Worm (Caenorhabditis elegans): ENCODE measurements around the gene pfn-3.

pfn-3 gene

DNA sequence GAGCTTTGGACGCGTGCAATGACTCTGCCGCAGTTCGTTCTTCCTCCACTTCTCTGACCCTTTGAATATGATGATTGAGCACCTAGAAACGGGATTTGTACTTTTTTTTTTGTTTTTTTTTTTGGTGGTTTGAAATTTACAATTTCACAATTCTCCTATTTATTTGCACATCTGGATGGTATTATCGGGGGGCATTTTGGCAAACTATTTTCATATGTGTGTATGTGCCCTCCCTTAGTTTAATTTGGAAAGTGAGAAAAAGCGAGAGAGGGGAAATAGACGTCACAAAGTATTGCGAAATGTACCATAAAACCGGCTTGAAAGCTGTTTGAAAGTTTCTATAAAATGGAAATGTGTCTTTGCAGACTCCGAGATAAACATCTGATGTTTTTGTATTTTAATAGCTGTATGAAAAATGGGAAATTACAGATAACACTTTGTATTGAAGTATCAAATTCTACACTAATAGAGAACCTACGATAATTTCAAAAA is 6.0 kb upstream of the pfn-3 start:
- TF ChIP-seq dsc-1 (tag; optimal IDR thresholded peaks at IDR 0.05) (peak; percentile 97), skn-1 (tag; optimal IDR thresholded peaks at IDR 0.05) (peak; percentile 57), unc-98 (GFP tag; IDR thresholded peaks at IDR 0.05) (no peak), lin-14 (GFP tag; optimal IDR thresholded peaks at IDR 0.05) (peak; percentile 22), zip-4 (GFP tag; optimal IDR thresholded peaks at IDR 0.05) (peak; percentile 38), fkh-4 (tag; optimal IDR thresholded peaks at IDR 0.05; ENCODE audit: borderline replicate concordance) (peak; percentile 93), jun-1 (tag; optimal IDR thresholded peaks at IDR 0.05) (no peak), lsy-2 (tag; optimal IDR thresholded peaks at IDR 0.05) (peak in 1 of 2 experiments; percentile 8)

DNA sequence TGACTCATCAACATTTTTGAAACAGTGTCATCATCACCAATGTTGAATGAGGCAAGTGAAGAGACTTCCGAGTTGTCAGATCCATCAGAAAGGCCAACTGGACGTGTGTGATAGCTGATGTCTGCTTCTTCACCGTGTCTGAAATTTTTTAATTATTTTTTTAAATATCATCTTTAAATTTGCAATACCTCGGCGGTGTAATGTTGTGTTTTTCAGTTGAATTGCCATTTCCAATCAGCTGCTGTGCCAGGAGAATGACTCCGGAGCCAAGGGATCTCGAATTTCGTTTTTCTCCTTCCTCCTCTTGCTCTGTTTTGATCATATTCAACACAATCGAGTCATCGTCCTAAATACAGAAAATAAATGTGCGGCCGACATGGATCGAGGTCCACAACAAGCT is 4.6 kb upstream of the pfn-3 start:
- TF ChIP-seq ztf-4 (tag; optimal IDR thresholded peaks at IDR 0.05) (no peak), sox-4 (tag; optimal IDR thresholded peaks at IDR 0.05) (no peak), vab-15 (tag; optimal IDR thresholded peaks at IDR 0.05) (no peak), ets-5 (GFP tag; IDR thresholded peaks at IDR 0.05) (no peak), unc-30 (tag; optimal IDR thresholded peaks at IDR 0.05) (no peak), fkh-8 (tag; optimal IDR thresholded peaks at IDR 0.05) (no peak), tlp-1 (tag; optimal IDR thresholded peaks at IDR 0.05) (no peak), nhr-12 (tag; optimal IDR thresholded peaks at IDR 0.05) (no peak), nhr-237 (tag; optimal IDR thresholded peaks at IDR 0.05) (no peak), nhr-71 (tag; optimal IDR thresholded peaks at IDR 0.05) (no peak), Y116A8C.19 (tag; optimal IDR thresholded peaks at IDR 0.05; ENCODE audit: borderline replicate concordance) (no peak)

DNA sequence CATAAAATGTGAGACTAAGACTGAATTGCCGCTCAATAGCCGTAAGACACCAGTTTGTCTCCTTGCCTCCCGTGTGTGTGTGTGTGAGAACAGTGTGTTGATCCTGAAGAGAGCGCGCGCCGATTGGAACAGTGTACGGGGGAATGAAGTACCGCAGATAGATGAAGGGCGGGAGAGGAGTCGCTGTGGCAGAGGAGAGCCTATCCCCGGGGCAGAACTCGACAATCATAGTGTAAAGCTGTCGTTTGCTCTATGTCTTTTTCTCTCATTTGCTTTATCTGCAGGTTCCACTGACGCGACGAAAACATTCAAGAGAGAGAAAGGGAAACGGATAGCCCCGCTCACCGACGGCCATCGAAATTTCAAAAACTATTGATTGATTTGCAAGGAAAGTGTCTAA is 1.5 kb upstream of the pfn-3 start:
- TF ChIP-seq dpl-1 (GFP tag; optimal IDR thresholded peaks at IDR 0.05), result no peak
- TF ChIP-seq C16A3.4 (tag; optimal IDR thresholded peaks at IDR 0.05), result no peak
- TF ChIP-seq skn-1 (tag; optimal IDR thresholded peaks at IDR 0.05), result peak; percentile 16
- no peak for TF ChIP-seq hpl-2 (GFP tag; optimal IDR thresholded peaks at IDR 0.05)
- peak; percentile 63 for TF ChIP-seq lin-14 (GFP tag; optimal IDR thresholded peaks at IDR 0.05)
- no peak for TF ChIP-seq unc-62 (GFP tag; optimal IDR thresholded peaks at IDR 0.05)
- no peak for TF ChIP-seq ceh-82 (tag; optimal IDR thresholded peaks at IDR 0.05)
- no peak for TF ChIP-seq egl-13 (tag; optimal IDR thresholded peaks at IDR 0.05)
- peak; percentile 44 for TF ChIP-seq dsc-1 (tag; optimal IDR thresholded peaks at IDR 0.05)
- TF ChIP-seq efl-1 (optimal IDR thresholded peaks at IDR 0.05), result no peak
- TF ChIP-seq efl-1 (GFP tag; optimal IDR thresholded peaks at IDR 0.05 in 1 of 2), result no peak
- no peak for TF ChIP-seq sox-4 (tag; optimal IDR thresholded peaks at IDR 0.05)
- no peak for TF ChIP-seq irx-1 (tag; optimal IDR thresholded peaks at IDR 0.05)
- peak; percentile 17; the same call in 1 of the 2 replicates for TF ChIP-seq nhr-19 (GFP tag; conservative IDR thresholded peaks at IDR 0.05)
- no peak for TF ChIP-seq hlh-17 (GFP tag; optimal IDR thresholded peaks at IDR 0.05; ENCODE audit: borderline replicate concordance)
- TF ChIP-seq alr-1 (tag; optimal IDR thresholded peaks at IDR 0.05; ENCODE audit: borderline replicate concordance), result no peak
- TF ChIP-seq lsy-2 (tag; optimal IDR thresholded peaks at IDR 0.05), result peak in 1 of 2 experiments; percentile 10
- no peak for TF ChIP-seq ceh-8 (GFP tag; optimal IDR thresholded peaks at IDR 0.05)
- no peak for TF ChIP-seq ceh-90 (tag; optimal IDR thresholded peaks at IDR 0.05)
- TF ChIP-seq mef-2 (tag; optimal IDR thresholded peaks at IDR 0.05), result no peak
- TF ChIP-seq unc-30 (tag; optimal IDR thresholded peaks at IDR 0.05), result no peak
- TF ChIP-seq nhr-71 (tag; optimal IDR thresholded peaks at IDR 0.05), result peak; percentile 17
- no peak for TF ChIP-seq lin-35 (GFP tag; optimal IDR thresholded peaks at IDR 0.05)
- TF ChIP-seq zag-1 (tag; optimal IDR thresholded peaks at IDR 0.05), result no peak
- TF ChIP-seq unc-86 (tag; optimal IDR thresholded peaks at IDR 0.05), result no peak
- TF ChIP-seq hlh-4 (tag; optimal IDR thresholded peaks at IDR 0.05), result no peak
- no peak for TF ChIP-seq sup-37 (GFP tag; optimal IDR thresholded peaks at IDR 0.05)
- no peak for TF ChIP-seq ceh-88 (GFP tag; IDR thresholded peaks at IDR 0.05)
- no peak for TF ChIP-seq zip-4 (GFP tag; optimal IDR thresholded peaks at IDR 0.05)
- no peak for TF ChIP-seq unc-98 (GFP tag; IDR thresholded peaks at IDR 0.05)
- no peak for TF ChIP-seq swsn-7 (tag; optimal IDR thresholded peaks at IDR 0.05)
- no peak for TF ChIP-seq lin-15B (tag; optimal IDR thresholded peaks at IDR 0.05)
- no peak for TF ChIP-seq fkh-4 (tag; optimal IDR thresholded peaks at IDR 0.05; ENCODE audit: borderline replicate concordance)
- TF ChIP-seq sptf-1 (tag; optimal IDR thresholded peaks at IDR 0.05), result no peak
- no peak for TF ChIP-seq fos-1 (tag; optimal IDR thresholded peaks at IDR 0.05)
- no peak for TF ChIP-seq nhr-76 (tag; optimal IDR thresholded peaks at IDR 0.05)
- TF ChIP-seq pax-3 (tag; optimal IDR thresholded peaks at IDR 0.05), result no peak
- no peak for TF ChIP-seq ets-5 (GFP tag; IDR thresholded peaks at IDR 0.05)
- no peak for TF ChIP-seq elt-2 (tag; optimal IDR thresholded peaks at IDR 0.05)
- peak; percentile 59 for TF ChIP-seq rnt-1 (tag; optimal IDR thresholded peaks at IDR 0.05)

Data from whole organism, L1 larva.